Fruit fly (Drosophila melanogaster): ENCODE results near the gene Nle.

Nle gene

DNA sequence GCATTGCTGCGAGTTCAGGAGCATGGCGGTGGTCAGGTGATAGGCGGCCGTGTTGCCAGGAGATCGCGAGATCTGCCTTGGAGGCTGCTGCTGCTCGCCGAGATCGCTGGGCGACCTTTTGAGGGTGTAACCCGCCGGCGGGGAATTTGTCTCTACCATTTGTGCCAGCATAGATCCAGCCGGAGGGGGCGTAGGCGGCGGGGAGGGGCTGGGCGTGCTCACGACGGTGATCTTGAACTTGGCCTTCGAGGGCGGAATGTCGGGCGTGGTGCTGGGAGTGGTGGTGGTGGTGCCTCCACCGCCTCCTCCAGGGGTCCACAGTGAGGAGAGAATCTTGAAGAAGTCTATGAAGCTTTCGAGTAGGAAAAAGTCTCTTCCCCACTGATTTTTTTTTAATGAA, 26.1 kb upstream of the Nle start:
- TF ChIP-seq CG8478 (optimal IDR thresholded peaks at IDR 0.05) = no peak
- no peak for TF ChIP-seq Dll (optimal IDR thresholded peaks at IDR 0.05)
- no peak for TF ChIP-seq usp (GFP tag; optimal IDR thresholded peaks at IDR 0.05)
- no peak for TF ChIP-seq pan (optimal IDR thresholded peaks at IDR 0.05)
- no peak for TF ChIP-seq EcR (GFP tag; optimal IDR thresholded peaks at IDR 0.05)
- TF ChIP-seq psq (optimal IDR thresholded peaks at IDR 0.05) = no peak

DNA sequence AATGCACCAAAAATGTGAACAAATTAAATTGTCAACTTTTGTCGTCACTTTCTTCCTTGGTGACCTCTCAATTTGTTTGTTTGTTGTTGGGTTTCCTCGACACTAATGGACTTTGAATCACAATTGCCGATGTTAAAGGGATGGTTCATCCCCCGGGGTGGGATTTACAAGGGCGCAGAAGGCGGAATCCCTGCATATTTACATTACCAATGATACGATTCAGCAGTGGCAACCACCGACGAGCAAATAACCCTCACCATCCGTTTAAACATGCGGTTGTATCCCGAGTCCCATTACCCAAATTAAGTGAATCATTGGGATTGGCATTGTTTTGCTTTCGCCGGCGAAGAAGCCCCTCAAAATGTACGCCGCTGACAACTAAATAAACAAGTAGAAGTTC, 23.6 kb upstream of the Nle start:
- TF ChIP-seq EcR (GFP tag; optimal IDR thresholded peaks at IDR 0.05) = no peak
- TF ChIP-seq CG8478 (optimal IDR thresholded peaks at IDR 0.05) = no peak
- no peak for TF ChIP-seq pan (optimal IDR thresholded peaks at IDR 0.05)
- TF ChIP-seq usp (GFP tag; optimal IDR thresholded peaks at IDR 0.05) = no peak

DNA sequence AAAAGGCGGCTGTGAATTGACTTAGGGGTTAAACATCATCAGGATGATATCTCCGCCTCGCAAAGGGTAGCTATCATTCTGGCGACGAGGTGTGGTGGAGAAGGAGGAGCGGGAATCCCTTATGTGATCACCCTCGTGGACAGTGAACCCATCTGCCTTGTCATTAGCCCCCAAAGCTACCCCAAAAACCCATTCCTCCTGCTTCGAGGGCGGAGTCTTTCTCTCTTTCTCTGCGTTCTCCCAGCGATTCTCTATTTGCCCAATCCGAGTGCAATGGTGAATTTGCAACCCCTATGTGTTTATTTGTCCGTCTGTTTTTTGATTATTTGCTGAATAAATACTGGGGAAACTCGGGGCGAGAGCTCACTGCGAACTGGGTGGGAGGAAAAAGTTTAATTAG, 17.3 kb upstream of the Nle start:
- TF ChIP-seq CG8478 (optimal IDR thresholded peaks at IDR 0.05) (no peak), Dll (optimal IDR thresholded peaks at IDR 0.05) (no peak), EcR (GFP tag; optimal IDR thresholded peaks at IDR 0.05) (no peak), usp (GFP tag; optimal IDR thresholded peaks at IDR 0.05) (no peak), pan (optimal IDR thresholded peaks at IDR 0.05) (no peak)

DNA sequence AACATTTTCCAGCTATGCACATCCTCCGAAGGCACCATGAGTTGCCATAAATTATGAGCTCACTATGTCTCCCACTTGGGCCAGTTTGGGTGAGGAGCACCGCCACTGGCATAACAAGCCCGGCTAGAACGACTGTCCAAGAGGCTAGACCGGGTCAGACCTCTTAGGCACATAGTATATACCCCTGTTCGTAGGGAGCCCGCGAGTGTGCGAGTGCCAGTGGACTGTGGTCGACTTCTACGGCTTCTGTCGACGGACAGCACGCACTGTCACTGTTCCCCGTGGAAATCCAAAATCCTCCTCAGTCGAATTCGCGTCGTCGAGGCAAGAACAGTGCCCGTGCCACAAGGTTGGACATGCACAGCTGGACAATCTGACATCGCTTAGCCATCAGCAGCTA, 9.3 kb upstream of the Nle start, which contains the start of gene Pph13:
Gene Pph13 (plus strand): TSS at position 301 of the 400 bp plus-strand sequence.
- TF ChIP-seq pan (optimal IDR thresholded peaks at IDR 0.05) = no peak
- no peak for TF ChIP-seq Dll (optimal IDR thresholded peaks at IDR 0.05)
- TF ChIP-seq CG8478 (optimal IDR thresholded peaks at IDR 0.05) = no peak
- TF ChIP-seq EcR (GFP tag; optimal IDR thresholded peaks at IDR 0.05) = no peak
- TF ChIP-seq usp (GFP tag; optimal IDR thresholded peaks at IDR 0.05) = no peak
- TF ChIP-seq psq (optimal IDR thresholded peaks at IDR 0.05) = no peak

DNA sequence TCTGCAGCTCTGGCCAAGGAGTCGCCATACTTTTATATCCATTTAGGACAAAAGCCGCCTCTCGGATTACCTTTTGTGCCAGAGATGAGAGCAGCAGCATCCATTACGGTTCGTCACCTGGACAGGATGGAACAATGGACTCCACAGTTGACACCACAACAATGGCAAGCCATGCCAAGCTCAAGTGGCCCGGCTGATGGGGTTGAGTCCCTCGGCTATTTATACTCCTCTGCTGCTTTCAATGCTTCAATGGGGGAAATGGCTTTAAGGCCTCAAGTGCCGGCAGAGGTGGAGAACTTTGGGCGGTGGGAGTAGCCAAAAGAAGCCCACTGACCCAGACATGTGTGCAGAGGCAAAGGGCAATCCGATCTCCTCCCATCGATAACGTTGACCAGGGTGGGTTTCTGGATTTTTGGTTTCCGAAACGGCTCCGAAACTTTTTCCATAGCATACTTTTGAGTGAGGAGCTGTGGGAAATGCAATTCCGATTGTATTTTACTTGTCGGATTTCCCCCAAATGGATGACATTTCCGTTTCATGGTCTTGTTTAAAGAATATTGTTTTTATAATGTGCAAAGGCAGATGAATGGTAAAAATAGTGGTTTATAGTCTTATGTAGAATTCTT, 8.8 kb upstream of the Nle start, which contains the start of gene Ptth:
Gene Ptth (minus strand): TSS at position 338 of the 626 bp plus-strand sequence.
- TF ChIP-seq usp (GFP tag; optimal IDR thresholded peaks at IDR 0.05) = no peak
- TF ChIP-seq EcR (GFP tag; optimal IDR thresholded peaks at IDR 0.05) = no peak
- TF ChIP-seq CG8478 (optimal IDR thresholded peaks at IDR 0.05) = no peak
- TF ChIP-seq pan (optimal IDR thresholded peaks at IDR 0.05) = no peak
- TF ChIP-seq psq (optimal IDR thresholded peaks at IDR 0.05) = no peak
- TF ChIP-seq Dll (optimal IDR thresholded peaks at IDR 0.05) = no peak

DNA sequence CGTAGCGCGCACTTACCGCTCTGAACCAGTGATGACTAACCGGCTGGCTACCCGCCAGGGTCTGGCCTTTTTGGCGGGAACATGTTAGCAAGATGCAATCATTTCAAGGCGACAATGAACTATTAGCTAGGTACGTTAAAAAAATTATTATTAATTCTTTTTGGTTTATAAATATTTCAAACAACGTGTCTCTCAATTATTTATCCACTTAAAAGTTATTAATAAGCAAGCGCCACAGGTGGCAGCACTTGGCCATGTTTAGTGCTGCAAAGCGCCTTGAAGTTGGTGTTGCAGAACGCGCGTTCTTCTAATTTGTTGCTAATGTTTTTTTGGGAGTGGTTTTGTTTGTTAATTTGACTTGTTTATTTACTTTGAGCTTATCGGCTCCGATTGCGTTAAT, 6.3 kb upstream of the Nle start, which contains the start of the genes Ipk2 and cold:
Gene Ipk2 (minus strand): TSS at position 39 of the 400 bp plus-strand sequence.
Gene cold (plus strand): TSS at position 66 of the 400 bp plus-strand sequence.
- no peak for TF ChIP-seq pan (optimal IDR thresholded peaks at IDR 0.05)
- TF ChIP-seq Dll (optimal IDR thresholded peaks at IDR 0.05) = no peak
- TF ChIP-seq EcR (GFP tag; optimal IDR thresholded peaks at IDR 0.05) = no peak
- no peak for TF ChIP-seq usp (GFP tag; optimal IDR thresholded peaks at IDR 0.05)
- TF ChIP-seq CG8478 (optimal IDR thresholded peaks at IDR 0.05) = no peak
- TF ChIP-seq psq (optimal IDR thresholded peaks at IDR 0.05) = no peak

DNA sequence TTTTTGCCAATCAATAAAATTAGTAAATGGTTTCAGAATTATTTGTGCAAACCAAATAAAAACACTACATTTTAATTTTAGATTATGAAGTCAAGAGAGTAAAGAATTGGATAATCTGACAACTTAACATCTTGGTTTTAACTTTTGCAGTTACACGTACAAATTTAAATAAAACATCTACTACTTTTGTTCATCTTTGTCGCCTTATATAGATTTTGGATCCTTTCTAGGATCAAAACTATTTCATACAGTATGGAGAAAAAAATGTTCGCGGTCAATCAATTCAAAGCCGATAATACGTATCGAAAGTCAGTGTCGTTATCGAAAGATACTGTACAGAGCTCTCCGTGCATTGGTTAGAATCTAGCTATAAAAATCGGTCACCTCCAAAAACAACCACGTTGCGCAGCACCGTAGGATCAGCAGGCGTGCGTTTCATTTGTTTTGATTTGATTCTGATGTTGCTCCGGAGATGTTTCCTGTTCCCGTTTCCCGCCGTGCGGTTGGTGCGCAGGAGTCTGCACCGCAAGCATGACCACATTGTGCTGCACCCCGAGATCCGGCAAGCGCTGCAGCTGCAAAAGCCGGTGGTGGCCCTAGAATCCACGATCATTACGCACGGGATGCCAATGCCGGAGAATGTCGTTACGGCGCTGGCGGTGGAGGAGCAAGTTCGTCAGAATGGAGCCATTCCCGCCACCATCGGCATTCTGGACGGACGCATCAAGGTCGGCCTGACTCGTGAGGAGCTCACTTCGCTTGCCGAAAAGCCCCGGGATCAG, 4.0 kb downstream of the Nle start, which contains the start of the genes uncNacbeta and CG2794:
Gene uncNacbeta (minus strand): TSS at position 51 of the 782 bp plus-strand sequence.
Gene CG2794 (plus strand): TSS at position 395 of the 782 bp plus-strand sequence.
- TF ChIP-seq EcR (GFP tag; optimal IDR thresholded peaks at IDR 0.05) (no peak), pan (optimal IDR thresholded peaks at IDR 0.05) (no peak), CG8478 (optimal IDR thresholded peaks at IDR 0.05) (no peak), Dll (optimal IDR thresholded peaks at IDR 0.05) (no peak), psq (optimal IDR thresholded peaks at IDR 0.05) (no peak), usp (GFP tag; optimal IDR thresholded peaks at IDR 0.05) (no peak)

DNA sequence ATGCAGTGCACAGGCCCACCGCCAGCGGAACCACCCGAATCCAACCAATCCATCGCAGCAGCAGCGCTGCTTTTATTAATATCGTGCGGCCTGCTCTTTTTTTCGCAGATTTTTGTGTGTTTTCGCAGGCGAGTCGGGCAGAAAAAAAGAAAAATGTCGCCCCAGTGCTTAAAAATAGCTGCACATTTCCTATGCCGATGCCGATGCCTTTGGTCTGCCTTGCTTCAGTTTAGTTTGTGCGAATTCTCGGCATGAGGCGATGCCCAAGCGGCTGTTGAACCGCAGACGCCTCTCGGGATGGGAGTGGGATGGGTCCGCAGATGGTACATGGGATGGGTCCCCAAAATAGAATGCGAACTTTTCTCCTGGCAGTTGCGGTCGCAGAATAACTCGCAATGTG, 4.6 kb downstream of the Nle start:
- TF ChIP-seq EcR (GFP tag; optimal IDR thresholded peaks at IDR 0.05) = no peak

DNA sequence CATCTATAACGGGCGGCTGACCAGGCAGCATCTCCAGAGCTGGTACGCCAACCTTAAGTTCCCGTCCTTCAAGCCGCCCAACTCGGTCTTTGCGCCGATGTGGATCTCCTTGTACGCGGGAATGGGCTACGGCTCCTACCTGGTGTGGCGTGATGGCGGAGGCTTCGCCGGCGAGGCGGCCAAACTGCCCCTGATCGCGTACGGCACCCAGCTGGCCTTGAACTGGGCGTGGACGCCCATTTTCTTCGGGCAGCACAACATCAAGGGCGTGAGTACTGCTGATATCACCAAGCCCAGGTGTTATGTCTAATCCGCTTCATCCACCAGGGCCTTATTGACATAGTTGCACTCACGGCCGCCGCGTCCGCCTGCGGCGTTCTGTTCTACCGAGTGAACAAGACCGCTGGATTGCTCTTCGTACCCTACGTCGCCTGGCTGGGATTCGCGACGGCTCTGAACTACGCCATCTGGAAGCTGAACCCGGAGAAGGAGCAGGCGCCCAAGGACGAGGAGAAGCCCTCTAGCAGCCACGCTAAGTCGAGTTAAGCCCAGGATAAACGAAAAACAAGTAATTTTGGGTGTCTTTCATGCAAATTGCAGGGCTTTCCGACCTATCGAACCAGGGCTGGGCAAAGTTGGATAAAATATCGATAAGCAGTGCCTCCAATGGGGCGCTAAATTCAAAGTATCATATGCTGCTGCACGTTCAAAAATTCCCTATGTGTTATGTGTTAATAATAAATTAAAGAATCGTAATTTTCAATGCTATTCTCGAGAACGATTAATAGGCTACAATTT, 8.0 kb downstream of the Nle start, which contains the start of gene rempA:
Gene rempA (minus strand): TSS at position 541 of the 798 bp plus-strand sequence.
- no peak for TF ChIP-seq psq (optimal IDR thresholded peaks at IDR 0.05)
- TF ChIP-seq Dll (optimal IDR thresholded peaks at IDR 0.05) = peak; percentile 36
- no peak for TF ChIP-seq CG8478 (optimal IDR thresholded peaks at IDR 0.05)
- no peak for TF ChIP-seq EcR (GFP tag; optimal IDR thresholded peaks at IDR 0.05)

DNA sequence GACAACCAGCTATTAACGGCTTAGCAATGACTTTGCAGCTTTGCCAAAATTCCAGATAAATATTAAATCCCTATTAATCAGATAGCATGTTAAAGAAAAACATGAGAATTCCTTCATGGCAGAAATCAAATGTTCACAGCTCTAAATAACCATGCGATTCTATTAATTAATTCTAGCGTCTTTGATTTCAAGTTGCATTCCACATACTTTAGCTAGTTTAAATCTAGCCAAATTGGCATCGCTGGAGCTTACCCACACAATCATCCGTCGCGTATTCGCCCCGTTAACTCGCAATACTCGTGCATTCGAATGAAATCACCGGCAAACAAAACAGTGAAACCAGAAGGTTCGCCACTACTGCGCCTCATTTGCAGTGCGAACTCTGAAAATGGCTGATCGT, 8.6 kb downstream of the Nle start, which contains the start of gene Tspo:
Gene Tspo (plus strand): TSS at position 302 of the 400 bp plus-strand sequence.
- no peak for TF ChIP-seq psq (optimal IDR thresholded peaks at IDR 0.05)
- no peak for TF ChIP-seq Dll (optimal IDR thresholded peaks at IDR 0.05)
- no peak for TF ChIP-seq usp (GFP tag; optimal IDR thresholded peaks at IDR 0.05)
- TF ChIP-seq pan (optimal IDR thresholded peaks at IDR 0.05) = no peak
- TF ChIP-seq EcR (GFP tag; optimal IDR thresholded peaks at IDR 0.05) = no peak
- TF ChIP-seq CG8478 (optimal IDR thresholded peaks at IDR 0.05) = no peak

DNA sequence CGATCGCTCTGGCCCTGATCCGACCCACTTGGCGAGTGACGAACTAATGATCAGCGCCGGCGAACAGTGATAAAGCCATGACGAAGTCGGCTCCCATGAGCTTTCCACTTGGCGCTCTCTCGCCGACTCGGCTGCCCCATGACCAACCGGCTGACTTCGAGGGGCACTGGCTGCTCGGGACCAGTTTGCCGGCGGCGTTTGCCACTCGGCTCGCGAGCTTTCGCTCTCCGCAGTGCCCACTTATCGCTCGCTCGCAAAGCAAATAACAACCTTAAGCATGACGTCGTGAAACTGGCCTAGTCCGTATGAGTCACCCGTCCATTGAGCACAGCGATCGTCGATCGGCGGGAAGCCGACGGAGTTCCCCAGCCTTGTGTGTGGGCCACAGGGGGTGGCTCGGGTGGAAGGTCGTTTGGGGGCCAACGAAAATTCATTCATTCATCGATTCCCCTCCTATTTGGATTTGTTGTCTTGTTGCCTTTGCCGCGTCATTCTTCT, 15.4 kb downstream of the Nle start, which contains the start of gene Ets21C:
Gene Ets21C (minus strand): TSS at position 492 of the 498 bp plus-strand sequence.
- TF ChIP-seq CG8478 (optimal IDR thresholded peaks at IDR 0.05) = no peak
- peak; percentile 83 for TF ChIP-seq Dll (optimal IDR thresholded peaks at IDR 0.05)

Measured in whole organism.